Fruit fly (Drosophila melanogaster): ENCODE results near the gene eRF1.

dm6 chr3L:20384086-20384810, 36.1 kb downstream of the eRF1 start, which contains the start of the genes CG5498 and fbl:
- no peak for TF ChIP-seq CG8478 (optimal IDR thresholded peaks at IDR 0.05)
- TF ChIP-seq EcR (GFP tag; optimal IDR thresholded peaks at IDR 0.05): no peak
- TF ChIP-seq usp (GFP tag; optimal IDR thresholded peaks at IDR 0.05): no peak
- no peak for TF ChIP-seq pan (optimal IDR thresholded peaks at IDR 0.05)
- TF ChIP-seq psq (optimal IDR thresholded peaks at IDR 0.05): no peak

All from whole organism.